Fruit fly (Drosophila melanogaster) whole organism, pupa: ENCODE measurements around the gene CG42390.

Experiments used
- CG13204 ChIP-seq: fragments of 200-800 bp; sonication (Bioruptor generic); optimal IDR thresholded peaks from 2 replicates; lab custom pipeline; 2018; ENCODE audit warnings: missing biosample characterization, mild to moderate bottlenecking, missing genetic modification characterization, moderate library complexity
- CG15710 ChIP-seq: fragments of 200-800 bp; sonication (Bioruptor generic); optimal IDR thresholded peaks from 2 replicates; lab custom pipeline; 2018; ENCODE audit warnings: missing biosample characterization, mild to moderate bottlenecking, missing genetic modification characterization, moderate library complexity
- CG34367 ChIP-seq: fragments of 200-800 bp; sonication (Bioruptor generic); optimal IDR thresholded peaks from 2 replicates; lab custom pipeline; 2018; ENCODE audit warnings: missing biosample characterization, mild to moderate bottlenecking, missing genetic modification characterization
- CG9948 ChIP-seq: fragments of 200-800 bp; sonication (Bioruptor generic); optimal IDR thresholded peaks from 2 replicates; lab custom pipeline; 2018; ENCODE audit warnings: missing biosample characterization, mild to moderate bottlenecking, missing genetic modification characterization, moderate library complexity
- EcR ChIP-seq: fragments of 200-800 bp; sonication (Bioruptor generic); optimal IDR thresholded peaks from 3 replicates; lab custom pipeline; 2019; ENCODE audit warnings: missing biosample characterization, missing genetic modification characterization, mild to moderate bottlenecking, moderate library complexity, missing genetic modification reagents
- Pif1A ChIP-seq: fragments of 200-800 bp; sonication (Bioruptor generic); optimal IDR thresholded peaks from 3 replicates; lab custom pipeline; 2016; ENCODE audit warnings: missing biosample characterization, missing genetic modification characterization
- rn ChIP-seq: fragments of 200-800 bp; sonication (Bioruptor generic); IDR thresholded peaks from 2 replicates; pipeline ENCODE4 v1.3.6; 2022; ENCODE audit warnings: missing biosample characterization, missing genetic modification characterization

- TF ChIP-seq CG9948 (tag; lab: Kevin White, UChicago): no peak
- TF ChIP-seq CG13204 (GFP tag; lab: Kevin White, UChicago): no peak
- no peak for TF ChIP-seq rn (GFP tag; lab: Robert Waterston, UW)
- no peak for TF ChIP-seq CG34367 (tag; lab: Kevin White, UChicago)
- TF ChIP-seq EcR (GFP tag; lab: Kevin White, UChicago): no peak
- TF ChIP-seq Pif1A (GFP tag; lab: Kevin White, UChicago): no peak
- TF ChIP-seq CG15710 (tag; lab: Kevin White, UChicago): no peak
These were observed 5.0 kb downstream of the CG42390 start for dm6 chr3R:22124863-22125262.
